Worm (Caenorhabditis elegans) whole organism, L3 larva: ENCODE data around the gene josd-1.
A peak's percentile ranks its signal among the peaks of the same experiment; 100 is the strongest.

Experiments used
- R02D3.7 ChIP-seq: fragments of 150-350 bp; optimal IDR thresholded peaks from 2 replicates; lab custom pipeline; 2014; ENCODE audit warnings: missing biosample characterization, missing genetic modification characterization
- ZK546.5 ChIP-seq: sonication (generic microtip); optimal IDR thresholded peaks from 2 replicates; lab custom pipeline; 2017; ENCODE audit warnings: missing biosample characterization, missing genetic modification characterization
- ceh-28 ChIP-seq: fragments of 150-350 bp; optimal IDR thresholded peaks from 2 replicates; lab custom pipeline; 2014; ENCODE audit warnings: missing biosample characterization, missing genetic modification reagents, missing genetic modification characterization
- ceh-82 ChIP-seq: fragments of 150-350 bp; optimal IDR thresholded peaks from 2 replicates; lab custom pipeline; 2014; ENCODE audit warnings: missing biosample characterization, missing genetic modification characterization
- ceh-9 ChIP-seq: sonication (generic microtip); optimal IDR thresholded peaks from 2 replicates; lab custom pipeline; 2018; ENCODE audit warnings: missing biosample characterization, missing genetic modification characterization
- daf-12 ChIP-seq: fragments of 150-350 bp; optimal IDR thresholded peaks from 2 replicates; lab custom pipeline; 2014; ENCODE audit warnings: missing biosample characterization, missing genetic modification reagents, missing genetic modification characterization
- egl-27 ChIP-seq: sonication (generic microtip); optimal IDR thresholded peaks from 4 replicates; lab custom pipeline; 2017; ENCODE audit warnings: missing biosample characterization, missing genetic modification reagents, missing genetic modification characterization
- egl-5 ChIP-seq: fragments of 150-350 bp; optimal IDR thresholded peaks from 2 replicates; lab custom pipeline; 2017; ENCODE audit warnings: missing biosample characterization, missing genetic modification reagents, missing genetic modification characterization, inconsistent platforms
- elt-1 ChIP-seq: fragments of 150-350 bp; optimal IDR thresholded peaks from 2 replicates; lab custom pipeline; 2014; ENCODE audit warnings: missing biosample characterization, missing genetic modification characterization
- elt-2 ChIP-seq: sonication (generic microtip); optimal IDR thresholded peaks from 2 replicates; lab custom pipeline; 2016; ENCODE audit warnings: missing genetic modification reagents, mild to moderate bottlenecking, missing genetic modification characterization, missing compliant biosample characterization
- elt-3 ChIP-seq, 3 experiments: fragments of 150-350 bp in 1 of 3; sonication (generic microtip) in 2 of 3; optimal IDR thresholded peaks; 2 replicates in 2 of 3; 4 replicates in 1 of 3; lab custom pipeline; 2014 to 2017; ENCODE audit warnings: missing biosample characterization in 3 of 3, missing genetic modification characterization in 3 of 3
- eor-1 ChIP-seq, 2 experiments: fragments of 150-350 bp; optimal IDR thresholded peaks; 2 replicates each; lab custom pipeline; 2014 to 2018; ENCODE audit warnings: missing biosample characterization in 2 of 2, missing genetic modification characterization in 2 of 2
- fkh-10 ChIP-seq: sonication (generic microtip); optimal IDR thresholded peaks from 2 replicates; lab custom pipeline; 2017; ENCODE audit warnings: missing biosample characterization, missing genetic modification reagents, missing genetic modification characterization
- fos-1 ChIP-seq: fragments of 150-350 bp; optimal IDR thresholded peaks from 2 replicates; lab custom pipeline; 2014; ENCODE audit warnings: missing biosample characterization, missing genetic modification characterization
- hmg-11 ChIP-seq: sonication (generic microtip); optimal IDR thresholded peaks from 2 replicates; lab custom pipeline; 2016; ENCODE audit warnings: missing genetic modification characterization, missing compliant biosample characterization
- jun-1 ChIP-seq: fragments of 150-350 bp; optimal IDR thresholded peaks from 2 replicates; lab custom pipeline; 2014; ENCODE audit warnings: missing biosample characterization, missing genetic modification reagents, missing genetic modification characterization
- lin-15B ChIP-seq: fragments of 150-350 bp; optimal IDR thresholded peaks from 2 replicates; lab custom pipeline; 2014; ENCODE audit warnings: missing biosample characterization, missing genetic modification characterization
- lsy-12 ChIP-seq: sonication (generic microtip); optimal IDR thresholded peaks from 2 replicates; lab custom pipeline; 2016; ENCODE audit warnings: mild to moderate bottlenecking, missing genetic modification characterization, missing compliant biosample characterization
- mdl-1 ChIP-seq: fragments of 150-350 bp; optimal IDR thresholded peaks from 2 replicates; lab custom pipeline; 2014; ENCODE audit warnings: missing biosample characterization, missing genetic modification characterization
- nfya-1 ChIP-seq: sonication (generic microtip); optimal IDR thresholded peaks from 2 replicates; lab custom pipeline; 2017; ENCODE audit warnings: missing genetic modification characterization, mild to moderate bottlenecking, missing compliant biosample characterization, antibody characterized with exemption, moderate library complexity; ENCODE audit not compliant: insufficient read depth
- nhr-23 ChIP-seq: fragments of 150-350 bp; optimal IDR thresholded peaks from 2 replicates; lab custom pipeline; 2014; ENCODE audit warnings: missing biosample characterization, missing genetic modification reagents, missing genetic modification characterization
- nhr-25 ChIP-seq: sonication (generic microtip); optimal IDR thresholded peaks from 2 replicates; lab custom pipeline; 2017; ENCODE audit warnings: missing biosample characterization, missing genetic modification characterization
- nhr-43 ChIP-seq: sonication (generic microtip); optimal IDR thresholded peaks from 2 replicates; lab custom pipeline; 2016; ENCODE audit warnings: mild to moderate bottlenecking, missing genetic modification characterization, missing compliant biosample characterization; ENCODE audit not compliant: poor library complexity, severe bottlenecking
- nhr-67 ChIP-seq: fragments of 150-350 bp; optimal IDR thresholded peaks from 2 replicates; lab custom pipeline; 2014; ENCODE audit warnings: missing biosample characterization, missing genetic modification characterization
- nhr-76 ChIP-seq: fragments of 150-350 bp; sonication (generic microtip); optimal IDR thresholded peaks from 5 replicates; lab custom pipeline; 2014; ENCODE audit warnings: missing biosample characterization, missing genetic modification characterization
- nhr-77 ChIP-seq: fragments of 150-350 bp; optimal IDR thresholded peaks from 2 replicates; lab custom pipeline; 2014; ENCODE audit warnings: missing biosample characterization, missing genetic modification characterization
- pha-4 ChIP-seq: fragments of 150-350 bp; optimal IDR thresholded peaks from 2 replicates; lab custom pipeline; 2014; ENCODE audit warnings: missing biosample characterization, missing genetic modification reagents, missing genetic modification characterization
- pqm-1 ChIP-seq: fragments of 150-350 bp; optimal IDR thresholded peaks from 2 replicates; lab custom pipeline; 2017; ENCODE audit warnings: missing biosample characterization, missing genetic modification characterization, inconsistent platforms
- snpc-4 ChIP-seq: fragments of 150-350 bp; optimal IDR thresholded peaks from 2 replicates; lab custom pipeline; 2014; ENCODE audit warnings: missing biosample characterization, missing genetic modification characterization
- tbx-2 ChIP-seq: sonication (generic microtip); optimal IDR thresholded peaks from 2 replicates; lab custom pipeline; 2016; ENCODE audit warnings: mild to moderate bottlenecking, missing genetic modification characterization, missing compliant biosample characterization
- unc-62 ChIP-seq: fragments of 150-350 bp; sonication (generic microtip); optimal IDR thresholded peaks from 4 replicates; lab custom pipeline; 2014; ENCODE audit warnings: missing biosample characterization, missing genetic modification reagents, missing genetic modification characterization
- zag-1 ChIP-seq: fragments of 150-350 bp; optimal IDR thresholded peaks from 2 replicates; lab custom pipeline; 2014; ENCODE audit warnings: missing biosample characterization, missing genetic modification characterization
- ztf-11 ChIP-seq: fragments of 150-350 bp; optimal IDR thresholded peaks from 2 replicates; lab custom pipeline; 2014; ENCODE audit warnings: missing biosample characterization, missing genetic modification characterization
- ztf-4 ChIP-seq: fragments of 150-350 bp; optimal IDR thresholded peaks from 2 replicates; lab custom pipeline; 2014; ENCODE audit warnings: missing biosample characterization, missing genetic modification characterization

The josd-1 gene

DNA sequence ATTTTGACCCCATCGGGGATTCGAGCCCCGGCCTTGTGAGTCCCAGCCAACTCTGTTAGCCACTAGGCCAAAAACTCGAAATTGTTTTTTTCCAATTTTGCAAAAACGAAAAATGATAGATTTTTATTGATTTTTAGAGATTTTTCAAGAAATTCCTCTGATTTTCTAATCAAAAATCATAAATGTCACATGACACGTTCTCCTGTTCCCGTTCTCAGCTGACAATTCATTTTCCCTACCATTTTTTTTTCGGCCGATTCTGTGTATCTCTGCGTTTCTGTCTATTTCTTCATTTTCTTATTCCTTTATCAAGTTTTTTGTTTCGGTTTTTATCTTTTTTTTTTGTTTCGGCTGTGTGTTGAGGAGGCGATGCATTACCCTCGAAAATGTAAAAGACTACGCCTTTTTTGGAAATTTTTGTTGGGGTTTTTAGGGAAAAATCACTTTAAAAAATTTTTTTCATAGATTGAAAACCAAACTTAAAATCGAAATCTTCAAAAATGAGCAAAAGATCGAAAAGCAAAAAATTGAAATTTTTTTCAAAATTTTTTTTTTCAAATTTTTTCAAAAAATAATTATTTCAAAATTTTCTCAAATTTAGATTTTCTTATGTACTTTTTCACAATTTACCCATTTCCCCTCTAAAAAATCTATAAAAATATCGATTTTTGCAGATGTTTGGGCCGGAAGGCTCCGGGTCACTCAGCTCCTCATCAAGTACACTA lies 37.9 kb downstream of the josd-1 start, which contains the start of gene klf-1:
Gene klf-1, plus strand, starts transcription at position 675 of the 725 bp plus-strand sequence.
- TF ChIP-seq pqm-1 (peak; percentile 41), ZK546.5 (tag; lab: Kevin White, UChicago) (no peak), ceh-28 (tag; lab: Kevin White, UChicago) (peak; percentile 15), mdl-1 (no peak), pha-4 (tag; lab: Kevin White, UChicago) (peak; percentile 16), hmg-11 (tag; lab: Kevin White, UChicago) (no peak), nhr-67 (tag; lab: Kevin White, UChicago) (no peak), ceh-9 (no peak), nhr-43 (tag; lab: Kevin White, UChicago) (peak; percentile 70), elt-2 (tag; lab: Kevin White, UChicago) (peak; percentile 82), elt-1 (tag; lab: Kevin White, UChicago) (no peak), nfya-1 (tag; lab: Kevin White, UChicago) (peak; percentile 29), nhr-25 (tag; lab: Kevin White, UChicago) (peak; percentile 42), nhr-23 (tag; lab: Kevin White, UChicago) (peak; percentile 74), lin-15B (tag; lab: Kevin White, UChicago) (no peak)
- TF ChIP-seq, all 47 proteins: peak for 8

DNA sequence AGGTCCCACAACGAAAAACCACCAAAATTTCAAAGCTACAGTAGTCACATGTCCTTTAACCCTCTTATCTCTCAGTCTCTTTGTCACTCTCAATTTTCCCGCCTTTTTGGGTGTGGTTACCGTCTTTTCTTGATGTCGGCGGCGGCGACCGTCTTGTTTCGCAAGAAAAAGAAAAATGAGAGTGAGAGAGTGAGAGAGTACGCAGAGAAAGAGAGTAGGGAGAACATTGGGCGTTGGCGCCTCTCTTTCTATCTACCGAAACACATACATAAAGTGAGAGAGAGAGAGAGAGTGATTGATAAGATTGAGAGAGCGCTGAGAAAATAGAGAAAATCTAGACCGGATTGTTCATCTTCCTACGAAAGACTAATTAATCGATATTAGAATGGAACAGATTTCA lies 39.5 kb downstream of the josd-1 start:
- TF ChIP-seq lsy-12 (tag; lab: Kevin White, UChicago) (peak; percentile 67), nhr-77 (tag; lab: Kevin White, UChicago) (no peak), R02D3.7 (tag; lab: Kevin White, UChicago) (peak; percentile 18), pha-4 (tag; lab: Kevin White, UChicago) (peak; percentile 60), elt-2 (tag; lab: Kevin White, UChicago) (peak; percentile 91), jun-1 (peak; percentile 22), ztf-4 (no peak), elt-3 (tag; optimal IDR thresholded peaks at IDR 0.05; lab: Kevin White, UChicago) (peak; percentile 1 to 92 (median 38)), egl-27 (tag; lab: Kevin White, UChicago) (peak; percentile 43), elt-1 (tag; lab: Kevin White, UChicago) (peak; percentile 44), snpc-4 (tag; lab: Kevin White, UChicago) (peak; percentile 29), nfya-1 (tag; lab: Kevin White, UChicago) (peak; percentile 72), nhr-76 (tag; lab: Kevin White, UChicago) (no peak), fkh-10 (GFP tag; lab: Kevin White, UChicago) (no peak), unc-62 (GFP tag; lab: Kevin White, UChicago) (peak; percentile 52), eor-1 (tag; optimal IDR thresholded peaks at IDR 0.05; lab: Kevin White, UChicago) (no peak), mdl-1 (peak; percentile 50), nhr-67 (tag; lab: Kevin White, UChicago) (no peak), nhr-43 (tag; lab: Kevin White, UChicago) (peak; percentile 81), egl-5 (tag; lab: Kevin White, UChicago) (no peak), hmg-11 (tag; lab: Kevin White, UChicago) (peak; percentile 55), ceh-9 (no peak), fos-1 (tag; lab: Kevin White, UChicago) (no peak), pqm-1 (peak; percentile 59), nhr-23 (tag; lab: Kevin White, UChicago) (peak; percentile 91), daf-12 (tag; lab: Kevin White, UChicago) (no peak), ceh-28 (tag; lab: Kevin White, UChicago) (peak; percentile 84), tbx-2 (tag; lab: Kevin White, UChicago) (peak; percentile 39), zag-1 (tag; lab: Kevin White, UChicago) (no peak), ztf-11 (tag; lab: Kevin White, UChicago) (no peak), lin-15B (tag; lab: Kevin White, UChicago) (peak; percentile 15), nhr-25 (tag; lab: Kevin White, UChicago) (peak; percentile 87)

DNA sequence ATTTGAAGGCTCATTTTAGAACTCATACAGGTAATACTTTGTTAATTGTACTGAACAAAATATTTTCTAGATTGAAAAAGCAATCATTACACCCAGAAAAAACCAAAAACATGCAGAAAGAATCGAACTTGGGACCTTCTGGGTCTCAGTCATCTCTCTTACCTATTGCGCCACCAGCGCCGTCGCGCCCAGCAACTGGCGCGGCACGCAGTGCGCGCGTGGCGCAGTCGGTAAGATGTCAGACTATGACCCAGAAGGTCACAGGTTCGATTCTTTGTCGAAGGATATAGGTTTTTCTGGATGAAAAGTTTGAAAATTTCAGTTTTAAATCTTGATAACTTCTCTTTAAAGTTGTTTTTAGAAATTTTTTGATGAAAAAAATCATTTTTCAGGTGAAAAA lies 43.3 kb downstream of the josd-1 start:
- no peak for TF ChIP-seq ceh-82 (tag; lab: Kevin White, UChicago)
- no peak for TF ChIP-seq ztf-4
- TF ChIP-seq egl-5 (tag; lab: Kevin White, UChicago), result no peak
